Worm (Caenorhabditis elegans): ENCODE data around the gene lron-7.

Gene lron-7

ce11 chrX:7322323-7322722, 30.4 kb downstream of the lron-7 start, which contains the start of gene T08A9.13:
Gene T08A9.13 (minus strand): TSS chrX:7322423.
- no peak for TF ChIP-seq bed-2 (GFP tag; IDR thresholded peaks at IDR 0.05)
- no peak for TF ChIP-seq aptf-2 (GFP tag; conservative IDR thresholded peaks at IDR 0.05)
- no peak for TF ChIP-seq Y67H2A.10 (GFP tag; conservative IDR thresholded peaks at IDR 0.05)
- no peak for TF ChIP-seq zim-3 (tag; optimal IDR thresholded peaks at IDR 0.05)
- TF ChIP-seq akir-1 (GFP tag; optimal IDR thresholded peaks at IDR 0.05) = no peak
- no peak for TF ChIP-seq lin-26 (GFP tag; IDR thresholded peaks at IDR 0.05)
- no peak for TF ChIP-seq dpff-1 (tag; optimal IDR thresholded peaks at IDR 0.05)
- no peak for TF ChIP-seq atf-7 (tag; optimal IDR thresholded peaks at IDR 0.05)
- TF ChIP-seq nfyb-1 (GFP tag; IDR thresholded peaks at IDR 0.05) = no peak
- no peak for TF ChIP-seq ceh-91 (GFP tag; IDR thresholded peaks at IDR 0.05)

DNA sequence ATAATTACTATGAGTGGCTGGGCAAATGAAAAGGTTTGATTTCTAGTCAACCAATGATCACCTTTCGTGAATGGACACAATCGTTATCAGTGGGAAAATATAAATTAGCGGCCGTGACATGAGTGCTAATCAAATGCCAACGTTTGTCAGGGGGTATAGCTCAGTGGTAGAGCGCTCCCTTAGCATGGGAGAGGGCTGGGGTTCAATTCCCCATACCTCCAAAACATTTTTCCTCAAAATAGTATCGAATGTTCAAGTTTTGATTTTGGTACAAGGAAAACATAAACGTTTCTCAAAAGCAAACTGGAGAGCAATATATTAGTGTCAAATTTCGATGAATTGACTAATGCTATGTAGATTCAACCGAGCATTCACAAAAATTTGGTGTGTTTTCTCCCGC, 31.7 kb downstream of the lron-7 start:
- TF ChIP-seq nhr-179 (tag; optimal IDR thresholded peaks at IDR 0.05) (peak; percentile 63), snpc-1.3 (tag; optimal IDR thresholded peaks at IDR 0.05; ENCODE audit: insufficient read depth) (peak; percentile 72), rpc-1 (optimal IDR thresholded peaks at IDR 0.05) (peak; percentile 87), rpc-1 (tag; optimal IDR thresholded peaks at IDR 0.05) (peak; percentile 88), F49E8.2 (tag; optimal IDR thresholded peaks at IDR 0.05; ENCODE audit: insufficient read depth) (peak; percentile 14), F52B5.7 (tag; optimal IDR thresholded peaks at IDR 0.05) (peak; percentile 17), ekl-4 (GFP tag; IDR thresholded peaks at IDR 0.05) (peak; percentile 37; the same call in 1 of the 2 replicates), lir-1 (GFP tag; conservative IDR thresholded peaks at IDR 0.05) (no peak), akir-1 (GFP tag; optimal IDR thresholded peaks at IDR 0.05) (no peak), lag-1 (GFP tag; IDR thresholded peaks at IDR 0.05) (no peak), let-607 (tag; optimal IDR thresholded peaks at IDR 0.05) (peak in 1 of 2 experiments; percentile 8), dox-1 (GFP tag; IDR thresholded peaks at IDR 0.05) (no peak; the same call in 1 of the 2 replicates), aptf-2 (GFP tag; conservative IDR thresholded peaks at IDR 0.05) (no peak), rcor-1 (GFP tag; IDR thresholded peaks at IDR 0.05) (peak; percentile 60), B0019.2 (GFP tag; conservative IDR thresholded peaks at IDR 0.05) (no peak), ceh-27 (GFP tag; optimal IDR thresholded peaks at IDR 0.05) (peak; percentile 11), ceh-91 (GFP tag; IDR thresholded peaks at IDR 0.05) (0 out of 2 replicates have a peak, but pooled peaks have one; percentile 27), T26A5.8 (tag; optimal IDR thresholded peaks at IDR 0.05) (no peak), hmg-20 (GFP tag; IDR thresholded peaks at IDR 0.05) (0 out of 2 replicates have a peak, but pooled peaks have one; percentile 40), attf-3 (GFP tag; conservative IDR thresholded peaks at IDR 0.05) (no peak), tlf-1 (GFP tag; optimal IDR thresholded peaks at IDR 0.05) (peak; percentile 23), let-526 (GFP tag; IDR thresholded peaks at IDR 0.05) (no peak), lin-40 (tag; optimal IDR thresholded peaks at IDR 0.05) (peak; percentile 40), nfya-2 (GFP tag; IDR thresholded peaks at IDR 0.05) (no peak), nhr-90 (tag; optimal IDR thresholded peaks at IDR 0.05) (peak; percentile 81), snpc-3.4 (tag; optimal IDR thresholded peaks at IDR 0.05) (peak; percentile 83), ztf-3 (GFP tag; optimal IDR thresholded peaks at IDR 0.05) (no peak), gei-17 (GFP tag; optimal IDR thresholded peaks at IDR 0.05) (no peak), tbp1 (GFP tag; optimal IDR thresholded peaks at IDR 0.05) (peak; percentile 93), ztf-22 (GFP tag; optimal IDR thresholded peaks at IDR 0.05) (peak; percentile 21), zim-3 (tag; optimal IDR thresholded peaks at IDR 0.05) (peak; percentile 6), pbrm-1 (GFP tag; IDR thresholded peaks at IDR 0.05) (peak; percentile 78), K11D2.4 (GFP tag; IDR thresholded peaks at IDR 0.05) (no peak), lin-35 (GFP tag; optimal IDR thresholded peaks at IDR 0.05) (peak in 1 of 3 experiments; percentile 2), B0035.1 (tag; optimal IDR thresholded peaks at IDR 0.05) (peak; percentile 29), F23B12.7 (tag; optimal IDR thresholded peaks at IDR 0.05; ENCODE audit: insufficient read depth) (peak; percentile 46), B0261.1 (tag; optimal IDR thresholded peaks at IDR 0.05) (peak; percentile 88), attf-6 (GFP tag; IDR thresholded peaks at IDR 0.05) (0 out of 2 replicates have a peak, but pooled peaks have one; percentile 47), tbx-9 (tag; optimal IDR thresholded peaks at IDR 0.05; ENCODE audit: borderline replicate concordance) (no peak)
